Worm (Caenorhabditis elegans) whole organism, midembryonic: Measurements from ENCODE around the gene F57A8.7.

Source experiments
- T22C8.4 ChIP-seq: fragments of 200-800 bp; sonication (Bioruptor generic); IDR thresholded peaks from 2 replicates; pipeline ENCODE4 v1.3.6; 2022; ENCODE audit warnings: missing genetic modification characterization, missing compliant biosample characterization
- cog-1 ChIP-seq: sonication (generic microtip); optimal IDR thresholded peaks from 2 replicates; lab custom pipeline; 2016; ENCODE audit warnings: missing genetic modification characterization, missing compliant biosample characterization
- flt-1 ChIP-seq: fragments of 200-800 bp; sonication (Bioruptor generic); IDR thresholded peaks from 2 replicates; pipeline ENCODE4 v1.3.6; 2022; ENCODE audit warnings: missing genetic modification characterization, missing compliant biosample characterization
- klf-2 ChIP-seq: fragments of 200-800 bp; sonication (Bioruptor generic); conservative IDR thresholded peaks from 2 replicates; pipeline ENCODE4 v1.3.6; 2022; ENCODE audit warnings: missing genetic modification reagents, missing genetic modification characterization, missing compliant biosample characterization
- med-1 ChIP-seq: sonication (generic microtip); optimal IDR thresholded peaks from 2 replicates; lab custom pipeline; 2017; ENCODE audit warnings: missing genetic modification characterization, mild to moderate bottlenecking, missing compliant biosample characterization, antibody characterized with exemption, missing genetic modification reagents; ENCODE audit not compliant: insufficient read depth
- ref-1 ChIP-seq: fragments of 200-800 bp; sonication (Bioruptor generic); conservative IDR thresholded peaks from 2 replicates; pipeline ENCODE4 v1.3.6; 2022; ENCODE audit warnings: missing genetic modification reagents, missing genetic modification characterization, missing compliant biosample characterization
- tab-1 ChIP-seq: fragments of 200-800 bp; sonication (Bioruptor generic); IDR thresholded peaks from 2 replicates; pipeline ENCODE4 v1.3.6; 2022; ENCODE audit warnings: missing genetic modification characterization, missing compliant biosample characterization
- ztf-23 ChIP-seq: fragments of 200-800 bp; sonication (Bioruptor generic); IDR thresholded peaks from 2 replicates; pipeline ENCODE4 v1.3.6; 2022; ENCODE audit warnings: missing genetic modification reagents, missing genetic modification characterization, missing compliant biosample characterization
- ztf-29 ChIP-seq: fragments of 200-800 bp; sonication (Bioruptor generic); IDR thresholded peaks from 2 replicates; pipeline ENCODE4 v1.3.6; 2022; ENCODE audit warnings: missing genetic modification reagents, missing genetic modification characterization, missing compliant biosample characterization

Gene F57A8.7

DNA sequence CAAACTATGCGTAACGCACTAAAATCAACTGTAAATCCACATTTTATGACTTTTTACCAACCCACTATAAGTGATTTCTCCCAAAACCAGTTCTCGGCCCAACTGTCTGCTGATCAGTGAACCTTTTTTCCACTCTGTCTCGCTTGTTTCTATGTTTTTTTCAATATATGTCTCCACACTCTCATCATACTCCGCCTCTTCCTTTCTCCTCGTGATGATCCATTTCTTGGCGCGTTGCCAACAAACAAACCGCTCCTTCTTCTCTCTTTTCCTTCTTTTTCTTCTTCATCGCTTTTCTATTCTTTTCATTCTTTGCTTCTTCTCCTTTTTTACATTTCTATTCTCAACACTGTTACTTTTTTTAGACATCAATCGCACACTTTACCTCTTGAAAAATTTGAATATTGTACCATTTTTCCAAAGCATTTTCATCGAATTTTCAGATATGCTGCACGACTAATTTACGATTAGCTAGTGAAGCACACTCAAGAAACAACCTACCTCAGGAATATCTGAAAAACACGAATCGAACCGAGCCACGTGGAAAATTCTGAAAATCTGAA is 32.2 kb upstream of the F57A8.7 start, which contains the start of gene T06E8.8:
Gene T06E8.8 (plus strand): TSS at position 513 of the 563 bp plus-strand sequence.
- TF ChIP-seq flt-1 (GFP tag; lab: Robert Waterston, UW) (no peak), ref-1 (GFP tag; lab: Robert Waterston, UW) (no peak), klf-2 (GFP tag; lab: Robert Waterston, UW) (no peak), cog-1 (tag; lab: Kevin White, UChicago) (no peak), ztf-23 (GFP tag; lab: Robert Waterston, UW) (no peak), med-1 (no peak), ztf-29 (GFP tag; lab: Robert Waterston, UW) (no peak)

DNA sequence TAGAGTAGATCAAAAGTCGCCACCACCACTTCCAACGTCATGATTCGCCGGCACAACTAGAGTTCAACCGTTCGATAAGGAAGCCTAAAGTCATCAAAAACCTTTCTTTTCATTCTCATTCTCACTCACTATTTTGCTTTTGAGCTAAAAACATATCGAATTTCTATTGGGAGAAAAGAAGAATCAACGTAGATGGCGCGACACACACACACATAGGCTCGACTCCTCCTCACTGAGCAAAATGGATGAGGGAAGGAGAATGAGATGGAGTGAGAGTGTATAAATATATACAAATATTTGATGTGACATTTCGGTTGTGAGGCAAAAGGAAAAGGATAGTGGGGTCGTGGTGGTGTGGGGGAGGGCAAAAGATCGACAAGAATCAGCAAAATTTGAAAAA is 30.8 kb upstream of the F57A8.7 start:
- no peak for TF ChIP-seq ztf-29 (GFP tag; lab: Robert Waterston, UW)
- no peak for TF ChIP-seq cog-1 (tag; lab: Kevin White, UChicago)
- TF ChIP-seq ref-1 (GFP tag; lab: Robert Waterston, UW): no peak
- no peak for TF ChIP-seq ztf-23 (GFP tag; lab: Robert Waterston, UW)
- no peak for TF ChIP-seq tab-1 (GFP tag; lab: Robert Waterston, UW)
- TF ChIP-seq med-1: no peak
- no peak for TF ChIP-seq T22C8.4 (GFP tag; lab: Robert Waterston, UW)
- TF ChIP-seq klf-2 (GFP tag; lab: Robert Waterston, UW): no peak
- no peak for TF ChIP-seq flt-1 (GFP tag; lab: Robert Waterston, UW)

DNA sequence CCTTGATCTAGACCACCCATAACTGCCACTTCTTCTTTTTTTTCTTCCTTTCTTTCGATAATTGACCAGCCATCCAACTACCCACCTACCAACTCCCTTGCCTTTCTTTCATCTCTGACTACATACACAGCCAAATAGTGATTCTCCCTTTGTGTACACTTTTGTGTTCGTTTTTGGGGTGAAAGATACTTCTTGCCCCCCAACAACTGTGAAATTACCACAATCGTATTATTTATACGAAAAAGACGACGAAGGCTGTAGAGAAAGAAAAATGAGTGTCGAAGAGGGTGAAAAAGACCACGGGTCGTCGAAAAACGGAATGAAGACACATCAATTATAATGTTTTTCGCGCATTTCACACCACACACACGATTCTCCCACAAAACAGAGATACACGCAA is 29.0 kb upstream of the F57A8.7 start:
- TF ChIP-seq ztf-23 (GFP tag; lab: Robert Waterston, UW) (no peak), tab-1 (GFP tag; lab: Robert Waterston, UW) (no peak), klf-2 (GFP tag; lab: Robert Waterston, UW) (no peak), flt-1 (GFP tag; lab: Robert Waterston, UW) (no peak), med-1 (no peak), ref-1 (GFP tag; lab: Robert Waterston, UW) (no peak), T22C8.4 (GFP tag; lab: Robert Waterston, UW) (no peak)

DNA sequence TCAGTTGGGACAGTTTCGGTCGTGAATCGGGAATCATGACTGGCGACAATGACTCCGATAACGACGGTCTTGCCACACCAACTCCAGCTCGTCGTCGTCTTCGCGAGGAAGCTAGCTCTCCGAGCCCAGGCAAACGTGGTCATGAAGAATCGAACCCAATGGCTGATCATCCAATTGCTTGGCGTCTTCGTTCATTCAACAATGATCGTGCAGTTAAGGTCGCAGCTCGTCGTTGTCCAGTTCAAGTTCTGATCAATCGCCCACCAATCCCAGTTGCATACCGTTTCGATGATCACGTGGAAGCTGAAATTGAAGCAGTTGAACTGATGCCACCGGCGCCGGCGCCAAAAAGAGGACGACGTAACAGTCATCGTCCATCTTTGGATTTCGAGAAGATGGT is 28.4 kb upstream of the F57A8.7 start:
- TF ChIP-seq tab-1 (GFP tag; lab: Robert Waterston, UW) (no peak), ztf-29 (GFP tag; lab: Robert Waterston, UW) (no peak), klf-2 (GFP tag; lab: Robert Waterston, UW) (no peak), med-1 (no peak), ztf-23 (GFP tag; lab: Robert Waterston, UW) (no peak), ref-1 (GFP tag; lab: Robert Waterston, UW) (no peak), cog-1 (tag; lab: Kevin White, UChicago) (no peak), T22C8.4 (GFP tag; lab: Robert Waterston, UW) (no peak), flt-1 (GFP tag; lab: Robert Waterston, UW) (no peak)

DNA sequence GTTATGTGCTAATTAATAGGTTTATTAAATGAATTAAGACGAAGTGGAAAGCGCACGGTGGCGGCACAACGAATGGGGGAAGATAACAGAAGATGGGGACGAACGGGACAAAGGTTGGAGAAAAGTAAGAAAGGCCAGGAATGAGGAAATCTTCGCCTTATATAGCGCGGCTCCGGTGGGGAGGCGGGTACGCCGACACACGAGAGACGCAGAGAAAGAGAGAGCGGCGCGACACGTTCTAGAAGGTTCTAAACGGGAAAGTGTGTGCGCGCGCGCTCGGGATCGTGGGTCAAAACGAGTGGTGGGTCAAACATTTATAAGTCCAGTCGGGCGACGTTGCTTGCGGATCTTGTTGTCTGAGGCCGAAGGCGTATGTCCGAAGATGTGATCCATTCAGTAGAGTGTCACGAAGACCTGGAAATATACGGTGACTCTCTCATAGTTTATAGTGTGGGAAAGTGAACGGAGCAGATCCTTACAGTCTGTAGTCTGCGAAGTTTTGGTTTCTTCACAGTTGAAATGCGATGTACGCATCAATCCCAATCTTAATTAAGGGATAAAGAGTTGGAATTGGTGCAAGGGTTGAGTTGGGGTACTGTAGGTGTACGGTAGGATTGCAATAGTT is 26.2 kb upstream of the F57A8.7 start:
- peak; percentile 63; the same call in 1 of the 2 replicates for TF ChIP-seq flt-1 (GFP tag; lab: Robert Waterston, UW)
- 0 out of 2 replicates have a peak, but pooled peaks have one; percentile 16 for TF ChIP-seq ref-1 (GFP tag; lab: Robert Waterston, UW)
- 0 out of 2 replicates have a peak, but pooled peaks have one; percentile 24 for TF ChIP-seq T22C8.4 (GFP tag; lab: Robert Waterston, UW)

DNA sequence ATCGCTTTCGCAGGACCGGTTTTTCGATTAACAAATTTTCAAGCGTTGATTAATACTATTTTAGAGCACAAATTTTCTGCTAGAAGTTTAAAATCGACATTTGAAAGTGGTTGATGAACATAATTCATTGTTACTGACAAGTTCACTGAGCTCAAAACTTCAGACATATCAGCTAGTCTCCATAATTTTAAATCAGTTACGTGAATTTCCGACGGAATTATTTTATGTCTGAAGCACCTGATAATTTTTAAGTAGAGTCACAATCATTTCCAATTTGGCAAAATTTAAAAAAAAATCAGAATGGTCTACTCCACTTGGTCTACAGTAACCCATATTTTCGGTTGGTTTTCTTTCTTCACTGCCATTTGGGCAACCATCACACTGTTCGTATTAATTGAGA is 23.7 kb upstream of the F57A8.7 start, which contains the start of gene str-118:
Gene str-118 (plus strand): TSS at position 301 of the 400 bp plus-strand sequence.
- TF ChIP-seq ref-1 (GFP tag; lab: Robert Waterston, UW): no peak
- no peak for TF ChIP-seq flt-1 (GFP tag; lab: Robert Waterston, UW)
- TF ChIP-seq T22C8.4 (GFP tag; lab: Robert Waterston, UW): no peak
- TF ChIP-seq ztf-29 (GFP tag; lab: Robert Waterston, UW): no peak
- no peak for TF ChIP-seq klf-2 (GFP tag; lab: Robert Waterston, UW)
- TF ChIP-seq med-1: no peak
- TF ChIP-seq cog-1 (tag; lab: Kevin White, UChicago): no peak
- TF ChIP-seq tab-1 (GFP tag; lab: Robert Waterston, UW): no peak
- TF ChIP-seq ztf-23 (GFP tag; lab: Robert Waterston, UW): no peak

DNA sequence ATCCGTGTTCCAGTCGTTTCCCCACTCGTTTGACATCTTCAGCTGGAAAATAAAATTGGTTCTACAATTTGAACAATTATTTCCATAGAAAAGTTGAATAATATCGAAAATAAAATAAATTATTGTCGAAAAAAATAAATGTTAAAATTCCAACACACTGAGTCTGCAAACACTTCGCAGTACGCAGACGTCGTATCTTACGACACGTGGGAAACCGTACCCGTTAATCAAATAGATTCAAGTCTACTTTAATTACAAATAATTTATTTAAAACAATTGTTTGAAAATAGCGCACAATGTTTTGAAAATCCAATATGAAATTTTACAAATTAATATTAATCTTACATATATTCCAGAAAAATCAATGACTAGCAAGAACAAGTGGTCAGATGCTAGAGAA is 20.7 kb upstream of the F57A8.7 start, which contains the start of gene yif-1:
Gene yif-1 (minus strand): TSS at position 42 of the 400 bp plus-strand sequence.
- TF ChIP-seq cog-1 (tag; lab: Kevin White, UChicago) (no peak), ztf-29 (GFP tag; lab: Robert Waterston, UW) (no peak), klf-2 (GFP tag; lab: Robert Waterston, UW) (no peak), T22C8.4 (GFP tag; lab: Robert Waterston, UW) (no peak), tab-1 (GFP tag; lab: Robert Waterston, UW) (no peak), ref-1 (GFP tag; lab: Robert Waterston, UW) (no peak), flt-1 (GFP tag; lab: Robert Waterston, UW) (no peak), med-1 (no peak), ztf-23 (GFP tag; lab: Robert Waterston, UW) (no peak)

DNA sequence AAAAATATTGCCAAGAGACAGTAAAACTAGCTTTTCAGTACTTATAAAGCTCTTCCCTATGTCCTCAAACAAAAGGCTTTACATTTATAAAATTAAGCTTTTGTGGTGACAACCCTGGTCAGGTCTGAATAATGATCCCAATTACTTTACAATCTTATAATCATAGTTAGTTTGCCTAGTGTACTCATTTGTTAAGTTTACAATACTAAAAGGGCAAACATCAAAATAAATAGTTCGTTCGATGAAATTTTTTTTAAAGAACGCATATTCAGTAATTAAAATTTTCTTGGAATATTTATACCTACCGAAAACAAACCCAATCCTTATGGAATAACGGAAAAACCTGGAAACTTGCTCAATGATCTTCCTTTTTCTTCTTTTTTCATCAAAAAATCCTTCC is 16.8 kb upstream of the F57A8.7 start:
- no peak for TF ChIP-seq klf-2 (GFP tag; lab: Robert Waterston, UW)
- no peak for TF ChIP-seq T22C8.4 (GFP tag; lab: Robert Waterston, UW)
- no peak for TF ChIP-seq cog-1 (tag; lab: Kevin White, UChicago)
- TF ChIP-seq flt-1 (GFP tag; lab: Robert Waterston, UW): no peak
- no peak for TF ChIP-seq med-1
- no peak for TF ChIP-seq ztf-29 (GFP tag; lab: Robert Waterston, UW)
- no peak for TF ChIP-seq ztf-23 (GFP tag; lab: Robert Waterston, UW)
- TF ChIP-seq ref-1 (GFP tag; lab: Robert Waterston, UW): no peak
- TF ChIP-seq tab-1 (GFP tag; lab: Robert Waterston, UW): no peak

DNA sequence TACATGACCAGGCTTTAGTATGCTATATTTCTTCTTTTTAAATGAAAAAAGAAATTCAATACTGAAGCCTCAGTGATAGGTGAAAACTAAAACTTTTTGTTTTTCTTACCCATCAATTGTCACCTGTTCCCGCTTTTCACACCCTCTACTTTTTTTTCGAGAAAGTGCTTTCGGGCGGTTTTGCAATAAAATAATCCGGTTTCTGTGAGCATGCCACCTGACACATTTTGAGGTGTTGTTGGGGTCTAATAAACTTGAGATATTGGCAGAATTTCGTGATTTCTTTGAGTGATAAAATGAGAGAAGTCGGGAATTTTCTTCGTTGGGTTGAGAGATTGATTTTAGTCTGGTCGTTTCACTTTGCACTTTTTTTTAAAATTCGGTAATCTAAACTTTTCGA is 15.5 kb upstream of the F57A8.7 start:
- no peak for TF ChIP-seq T22C8.4 (GFP tag; lab: Robert Waterston, UW)
- no peak for TF ChIP-seq tab-1 (GFP tag; lab: Robert Waterston, UW)
- TF ChIP-seq ztf-23 (GFP tag; lab: Robert Waterston, UW): no peak
- no peak for TF ChIP-seq flt-1 (GFP tag; lab: Robert Waterston, UW)
- no peak for TF ChIP-seq med-1
- no peak for TF ChIP-seq cog-1 (tag; lab: Kevin White, UChicago)
